Fruit fly (Drosophila melanogaster) whole organism, embryonic: ENCODE results near the gene Cpr64Ab.

ENCODE experiments used
- ATbp ChIP-seq: fragments of 200-800 bp; sonication (Bioruptor generic); optimal IDR thresholded peaks from 2 replicates; lab custom pipeline; 2017; ENCODE audit warnings: missing biosample characterization, mild to moderate bottlenecking, missing genetic modification characterization, missing genetic modification reagents
- Asciz ChIP-seq: fragments of 200-800 bp; sonication (Bioruptor generic); optimal IDR thresholded peaks from 2 replicates; lab custom pipeline; 2017; ENCODE audit warnings: missing biosample characterization, mild to moderate bottlenecking, missing genetic modification characterization, missing genetic modification reagents
- CG10321 ChIP-seq: fragments of 200-800 bp; sonication (Bioruptor generic); IDR thresholded peaks from 2 replicates; pipeline ENCODE4 v1.3.6; 2022; ENCODE audit warnings: missing biosample characterization, missing genetic modification characterization
- CG10462 ChIP-seq: fragments of 200-800 bp; sonication (Bioruptor generic); optimal IDR thresholded peaks from 2 replicates; lab custom pipeline; 2016; ENCODE audit warnings: missing biosample characterization, missing genetic modification characterization
- CG12236 ChIP-seq: fragments of 200-800 bp; sonication (Bioruptor generic); optimal IDR thresholded peaks from 2 replicates; lab custom pipeline; 2016; ENCODE audit warnings: missing biosample characterization, missing genetic modification characterization
- CG12391 ChIP-seq: fragments of 200-800 bp; sonication (Bioruptor generic); optimal IDR thresholded peaks from 3 replicates; lab custom pipeline; 2018; ENCODE audit warnings: missing biosample characterization, mild to moderate bottlenecking, missing genetic modification characterization, moderate library complexity
- CG13287 ChIP-seq: fragments of 200-800 bp; sonication (Bioruptor generic); IDR thresholded peaks from 2 replicates; pipeline ENCODE4 v1.3.6; 2022; ENCODE audit warnings: missing biosample characterization, missing genetic modification characterization; ENCODE audit not compliant: partially characterized antibody
- CG15073 ChIP-seq: fragments of 200-800 bp; sonication (Bioruptor generic); optimal IDR thresholded peaks from 2 replicates; lab custom pipeline; 2016; ENCODE audit warnings: missing biosample characterization, missing genetic modification characterization
- CG15514 ChIP-seq: fragments of 200-800 bp; sonication (Bioruptor generic); optimal IDR thresholded peaks from 3 replicates; lab custom pipeline; 2017; ENCODE audit warnings: missing biosample characterization, missing genetic modification characterization, mild to moderate bottlenecking, moderate library complexity, missing genetic modification reagents
- CG15696 ChIP-seq: fragments of 200-800 bp; sonication (Bioruptor generic); optimal IDR thresholded peaks from 2 replicates; lab custom pipeline; 2019; ENCODE audit warnings: missing biosample characterization, mild to moderate bottlenecking, missing genetic modification characterization, moderate library complexity
- CG16779 ChIP-seq: fragments of 200-800 bp; sonication (Bioruptor generic); IDR thresholded peaks from 2 replicates; pipeline ENCODE4 v1.3.6; 2022; ENCODE audit warnings: missing biosample characterization, missing genetic modification characterization
- CG17361 ChIP-seq: fragments of 200-800 bp; sonication (Bioruptor generic); IDR thresholded peaks from 3 replicates; pipeline ENCODE4 v1.3.6; 2022; ENCODE audit warnings: missing biosample characterization, missing genetic modification characterization
- CG1792 ChIP-seq: fragments of 200-800 bp; sonication (Bioruptor generic); optimal IDR thresholded peaks from 2 replicates; lab custom pipeline; 2016; ENCODE audit warnings: missing biosample characterization, missing genetic modification characterization
- CG18619 ChIP-seq: fragments of 200-800 bp; sonication (Bioruptor generic); optimal IDR thresholded peaks from 3 replicates; lab custom pipeline; 2017; ENCODE audit warnings: missing biosample characterization, mild to moderate bottlenecking, missing genetic modification characterization
- CG3995 ChIP-seq: fragments of 200-800 bp; sonication (Bioruptor generic); optimal IDR thresholded peaks from 3 replicates; lab custom pipeline; 2016; ENCODE audit warnings: missing biosample characterization, missing genetic modification characterization
- CG4328 ChIP-seq: fragments of 200-800 bp; sonication (Bioruptor generic); optimal IDR thresholded peaks from 3 replicates; lab custom pipeline; 2017; ENCODE audit warnings: missing biosample characterization, missing genetic modification reagents, missing genetic modification characterization
- CG5245 ChIP-seq: fragments of 200-800 bp; sonication (Bioruptor generic); optimal IDR thresholded peaks from 3 replicates; lab custom pipeline; 2016; ENCODE audit warnings: missing biosample characterization, missing genetic modification characterization
- CG6683 ChIP-seq: fragments of 200-800 bp; sonication (Bioruptor generic); optimal IDR thresholded peaks from 2 replicates; lab custom pipeline; 2017; ENCODE audit warnings: missing biosample characterization, mild to moderate bottlenecking, missing genetic modification characterization, missing genetic modification reagents
- CG9609 ChIP-seq: fragments of 200-800 bp; sonication (Bioruptor generic); optimal IDR thresholded peaks from 3 replicates; lab custom pipeline; 2016; ENCODE audit warnings: missing biosample characterization, missing genetic modification characterization
- CG9727 ChIP-seq: fragments of 200-800 bp; sonication (Bioruptor generic); optimal IDR thresholded peaks from 3 replicates; lab custom pipeline; 2017; ENCODE audit warnings: missing biosample characterization, mild to moderate bottlenecking, missing genetic modification characterization
- CkIIα-i1 ChIP-seq: fragments of 200-800 bp; sonication (Bioruptor generic); IDR thresholded peaks from 2 replicates; pipeline ENCODE4 v1.3.6; 2022; ENCODE audit warnings: missing biosample characterization, missing genetic modification characterization
- CoRest ChIP-seq: fragments of 200-800 bp; sonication (Bioruptor generic); optimal IDR thresholded peaks from 3 replicates; lab custom pipeline; 2018; ENCODE audit warnings: missing biosample characterization, mild to moderate bottlenecking, missing genetic modification characterization, moderate library complexity
- Doc2 ChIP-seq: fragments of 200-800 bp; sonication (Bioruptor generic); IDR thresholded peaks from 2 replicates; pipeline ENCODE4 v1.3.6; 2022; ENCODE audit warnings: missing biosample characterization, missing genetic modification characterization
- E2f2 ChIP-seq: fragments of 200-800 bp; sonication (Bioruptor generic); IDR thresholded peaks from 2 replicates; pipeline ENCODE4 v1.3.6; 2022; ENCODE audit warnings: missing biosample characterization, missing genetic modification characterization
- Eip74EF ChIP-seq, 2 experiments: fragments of 200-800 bp in 1 of 2; fragments of >200 bp in 1 of 2; sonication (Bioruptor generic) in 1 of 2; optimal IDR thresholded peaks; 2 replicates each; lab custom pipeline; 2017 to 2019; ENCODE audit warnings: missing biosample characterization in 2 of 2, missing genetic modification characterization in 2 of 2, mild to moderate bottlenecking in 1 of 2, moderate library complexity in 1 of 2
- Fer1 ChIP-seq: fragments of 200-800 bp; sonication (Bioruptor generic); optimal IDR thresholded peaks from 2 replicates; lab custom pipeline; 2017; ENCODE audit warnings: missing biosample characterization, mild to moderate bottlenecking, missing genetic modification characterization
- GATAe ChIP-seq: fragments of 200-800 bp; sonication (Bioruptor generic); conservative IDR thresholded peaks from 2 replicates; pipeline ENCODE4 v1.3.6; 2022; ENCODE audit warnings: missing biosample characterization, missing genetic modification characterization
- Hr39 ChIP-seq: fragments of >200 bp; optimal IDR thresholded peaks from 2 replicates; lab custom pipeline; 2017
- Jarid2 ChIP-seq: fragments of 200-800 bp; sonication (Bioruptor generic); optimal IDR thresholded peaks from 3 replicates; lab custom pipeline; 2017; ENCODE audit warnings: mild to moderate bottlenecking, missing biosample characterization, missing genetic modification reagents, missing genetic modification characterization
- Sox102F ChIP-seq: fragments of 200-800 bp; sonication (Bioruptor generic); optimal IDR thresholded peaks from 2 replicates; lab custom pipeline; 2018; ENCODE audit warnings: missing biosample characterization, mild to moderate bottlenecking, missing genetic modification characterization, moderate library complexity
- Spps ChIP-seq: fragments of 200-800 bp; sonication (Bioruptor generic); optimal IDR thresholded peaks from 2 replicates; lab custom pipeline; 2018; ENCODE audit warnings: missing biosample characterization, mild to moderate bottlenecking, missing genetic modification characterization
- Taf1 ChIP-seq: fragments of 200-800 bp; sonication (Bioruptor generic); IDR thresholded peaks from 2 replicates; pipeline ENCODE4 v1.3.6; 2022; ENCODE audit warnings: missing biosample characterization, missing genetic modification characterization
- dimm ChIP-seq: fragments of 200-800 bp; sonication (Bioruptor generic); IDR thresholded peaks from 2 replicates; pipeline ENCODE4 v1.3.6; 2022; ENCODE audit warnings: missing biosample characterization, missing genetic modification characterization
- dysf ChIP-seq: fragments of 200-800 bp; sonication (Bioruptor generic); IDR thresholded peaks from 3 replicates; pipeline ENCODE4 v1.3.6; 2022; ENCODE audit warnings: missing biosample characterization, missing genetic modification characterization
- fd102C ChIP-seq: fragments of 200-800 bp; sonication (Bioruptor generic); optimal IDR thresholded peaks from 2 replicates; lab custom pipeline; 2018; ENCODE audit warnings: missing biosample characterization, mild to moderate bottlenecking, missing genetic modification characterization, moderate library complexity
- hbn ChIP-seq: fragments of 200-800 bp; sonication (Bioruptor generic); IDR thresholded peaks from 2 replicates; pipeline ENCODE4 v1.3.6; 2022; ENCODE audit warnings: missing biosample characterization, missing genetic modification characterization; ENCODE audit not compliant: partially characterized antibody
- lmd ChIP-seq: fragments of 200-800 bp; sonication (Bioruptor generic); IDR thresholded peaks from 2 replicates; pipeline ENCODE4 v1.3.6; 2022; ENCODE audit warnings: missing biosample characterization, missing genetic modification characterization
- mld ChIP-seq: fragments of 200-800 bp; sonication (Bioruptor generic); IDR thresholded peaks from 3 replicates; pipeline ENCODE4 v1.3.6; 2022; ENCODE audit warnings: missing biosample characterization, missing genetic modification characterization; ENCODE audit not compliant: partially characterized antibody
- nmo ChIP-seq: fragments of 200-800 bp; sonication (Bioruptor generic); optimal IDR thresholded peaks from 2 replicates; lab custom pipeline; 2018; ENCODE audit warnings: missing biosample characterization, mild to moderate bottlenecking, missing genetic modification characterization, moderate library complexity
- odd ChIP-seq: fragments of 200-800 bp; sonication (Bioruptor generic); optimal IDR thresholded peaks from 2 replicates; lab custom pipeline; 2017; ENCODE audit warnings: missing biosample characterization, mild to moderate bottlenecking, missing genetic modification characterization
- p53 ChIP-seq: fragments of 200-800 bp; sonication (Bioruptor generic); optimal IDR thresholded peaks from 2 replicates; lab custom pipeline; 2016; ENCODE audit warnings: missing biosample characterization, missing genetic modification characterization
- ranshi ChIP-seq: fragments of 200-800 bp; sonication (Bioruptor generic); IDR thresholded peaks from 2 replicates; pipeline ENCODE4 v1.3.6; 2022; ENCODE audit warnings: missing biosample characterization, missing genetic modification characterization
- salm ChIP-seq: fragments of 200-800 bp; sonication (Bioruptor generic); optimal IDR thresholded peaks from 2 replicates; lab custom pipeline; 2018; ENCODE audit warnings: missing biosample characterization, mild to moderate bottlenecking, missing genetic modification characterization
- scrt ChIP-seq: fragments of 200-800 bp; sonication (Bioruptor generic); optimal IDR thresholded peaks from 2 replicates; lab custom pipeline; 2018; ENCODE audit warnings: missing biosample characterization, mild to moderate bottlenecking, missing genetic modification characterization, moderate library complexity
- so ChIP-seq: fragments of 200-800 bp; sonication (Bioruptor generic); IDR thresholded peaks from 3 replicates; pipeline ENCODE4 v1.3.6; 2022; ENCODE audit warnings: missing biosample characterization, missing genetic modification characterization
- ttk ChIP-seq: fragments of 200-800 bp; sonication (Bioruptor generic); IDR thresholded peaks from 2 replicates; pipeline ENCODE4 v2.1.2; 2022; ENCODE audit warnings: missing biosample characterization, missing genetic modification characterization
- unpg ChIP-seq: fragments of 200-800 bp; sonication (Bioruptor generic); optimal IDR thresholded peaks from 3 replicates; lab custom pipeline; 2018; ENCODE audit warnings: missing biosample characterization, mild to moderate bottlenecking, missing genetic modification characterization, moderate library complexity
- z ChIP-seq: fragments of 200-800 bp; sonication (Bioruptor generic); IDR thresholded peaks from 3 replicates; pipeline ENCODE4 v1.3.6; 2022; ENCODE audit warnings: missing biosample characterization, missing genetic modification characterization
- zfh2 ChIP-seq: fragments of 200-800 bp; sonication (Bioruptor generic); optimal IDR thresholded peaks from 2 replicates; lab custom pipeline; 2016; ENCODE audit warnings: missing biosample characterization, missing genetic modification characterization

Gene Cpr64Ab

DNA sequence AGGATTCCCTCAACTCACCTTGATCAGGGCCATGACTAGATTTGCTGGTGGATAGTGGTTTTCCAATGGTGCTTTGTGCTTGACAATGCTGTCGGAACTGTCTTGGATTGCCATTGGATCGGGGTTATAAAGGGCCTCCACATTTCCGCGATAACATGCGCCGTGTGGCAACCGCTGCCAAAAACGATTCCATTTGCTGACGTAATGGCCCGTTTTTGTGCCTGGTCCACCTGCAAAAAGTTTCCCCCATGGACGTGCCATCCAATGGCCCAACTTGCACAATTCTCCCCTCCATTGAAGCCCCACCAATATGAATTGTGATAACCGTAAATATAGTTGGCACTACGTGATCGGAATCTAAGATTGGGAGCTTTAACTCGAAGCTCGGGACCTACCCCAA, at the start of gene Cpr64Ab:
Gene Cpr64Ab, minus strand, starts transcription at position 101 of the 400 bp plus-strand sequence.
- TF ChIP-seq Fer1 (GFP tag; lab: Kevin White, UChicago): no peak
- no peak for TF ChIP-seq CG3995 (GFP tag; lab: Kevin White, UChicago)
- no peak for TF ChIP-seq CG12391 (tag; lab: Kevin White, UChicago)
- no peak for TF ChIP-seq hbn (GFP tag; lab: Robert Waterston, UW)
- no peak for TF ChIP-seq CG5245
- no peak for TF ChIP-seq CG15696
- TF ChIP-seq CG15514 (GFP tag; lab: Kevin White, UChicago): no peak
- no peak for TF ChIP-seq CG13287
- no peak for TF ChIP-seq CG6683 (GFP tag; lab: Kevin White, UChicago)
- TF ChIP-seq salm (tag; lab: Kevin White, UChicago): no peak
- TF ChIP-seq unpg (GFP tag; lab: Kevin White, UChicago): no peak
- TF ChIP-seq, all 482 proteins: peak for 0

- peak; percentile 66 for TF ChIP-seq GATAe
- TF ChIP-seq ranshi (GFP tag; lab: Robert Waterston, UW): peak; percentile 79; the same call in 1 of the 2 replicates
- TF ChIP-seq so (GFP tag; lab: Robert Waterston, UW): peak; percentile 73; the same call in 1 of the 3 replicates
- peak; percentile 82 for TF ChIP-seq CG9609
- TF ChIP-seq odd (GFP tag; lab: Kevin White, UChicago): peak; percentile 53
- TF ChIP-seq CG1792: peak; percentile 73
- TF ChIP-seq CG16779 (GFP tag; lab: Robert Waterston, UW): no peak
- TF ChIP-seq Jarid2: peak; percentile 21
- peak; percentile 66 for TF ChIP-seq Taf1 (GFP tag; lab: Robert Waterston, UW)
- peak; percentile 65 for TF ChIP-seq scrt
- TF ChIP-seq CG10462 (GFP tag; lab: Kevin White, UChicago): peak; percentile 68
- peak; percentile 83 for TF ChIP-seq lmd (GFP tag; lab: Robert Waterston, UW)
- peak; percentile 43; the same call in 1 of the 2 replicates for TF ChIP-seq E2f2 (GFP tag; lab: Robert Waterston, UW)
- peak; percentile 84 for TF ChIP-seq CG9727 (GFP tag; lab: Kevin White, UChicago)
- no peak for TF ChIP-seq CkIIα-i1 (GFP tag; lab: Robert Waterston, UW)
- TF ChIP-seq dimm (GFP tag; lab: Robert Waterston, UW): no peak
- no peak for TF ChIP-seq z (GFP tag; lab: Robert Waterston, UW)
- peak; percentile 88 for TF ChIP-seq CG17361 (GFP tag; lab: Robert Waterston, UW)
- peak; percentile 26 for TF ChIP-seq CG15073 (GFP tag; lab: Kevin White, UChicago)
- no peak for TF ChIP-seq Doc2 (GFP tag; lab: Robert Waterston, UW)
- TF ChIP-seq CG12236 (GFP tag; lab: Kevin White, UChicago): peak; percentile 70
- peak; percentile 76 for TF ChIP-seq CG4328 (GFP tag; lab: Kevin White, UChicago)
- peak; percentile 74 for TF ChIP-seq CG18619 (GFP tag; lab: Kevin White, UChicago)
- TF ChIP-seq ATbp: peak; percentile 41
- TF ChIP-seq ttk (GFP tag; lab: Robert Waterston, UW): peak; percentile 79
- peak; percentile 68 for TF ChIP-seq fd102C (GFP tag; lab: Kevin White, UChicago)
- TF ChIP-seq Sox102F (GFP tag; lab: Kevin White, UChicago): peak; percentile 81
- no peak for TF ChIP-seq mld (GFP tag; lab: Robert Waterston, UW)
- peak; percentile 56 for TF ChIP-seq Asciz
- peak; percentile 92 for TF ChIP-seq CoRest (tag; lab: Kevin White, UChicago)
- TF ChIP-seq p53 (GFP tag; lab: Kevin White, UChicago): peak; percentile 53
- TF ChIP-seq Hr39: no peak
- 0 out of 2 replicates have a peak, but pooled peaks have one; percentile 6 for TF ChIP-seq CG10321 (GFP tag; lab: Robert Waterston, UW)
- TF ChIP-seq nmo (GFP tag; lab: Kevin White, UChicago): peak; percentile 92
- TF ChIP-seq Spps (tag; lab: Kevin White, UChicago): peak; percentile 73
- TF ChIP-seq dysf (GFP tag; lab: Robert Waterston, UW): peak; percentile 77
- peak in 1 of 2 experiments; percentile 53 for TF ChIP-seq Eip74EF (GFP tag; optimal IDR thresholded peaks at IDR 0.05; lab: Kevin White, UChicago)
- peak; percentile 86 for TF ChIP-seq zfh2 (GFP tag; lab: Kevin White, UChicago)
Observed at dm6 chr3L:4259102-4259558, 47.8 kb upstream of the Cpr64Ab start, which contains the start of the genes CG15011 and CG1309. Gene CG15011 (minus strand): TSS chr3L:4259152. Gene CG1309 (plus strand): TSS chr3L:4259430.
